Worm (Caenorhabditis elegans): ENCODE data around the gene T23G4.127.

DNA sequence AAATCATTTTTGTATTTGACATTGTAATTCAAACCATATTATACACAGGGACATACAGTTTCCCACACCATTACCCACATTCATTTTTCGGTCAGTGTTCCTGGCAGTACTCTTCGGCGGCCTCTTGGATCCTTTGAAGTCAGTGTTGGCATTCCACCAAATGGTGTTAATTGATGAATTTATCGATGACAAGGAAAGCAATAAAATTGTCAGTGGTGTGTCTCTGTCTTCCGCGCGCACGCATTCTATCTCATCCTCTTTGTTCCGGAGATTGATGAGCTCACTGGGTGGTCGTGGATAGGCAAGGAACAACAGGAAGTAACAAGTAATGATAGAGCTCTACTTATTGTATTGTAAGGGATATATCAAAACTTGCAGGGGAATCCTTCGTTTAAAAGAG lies 11.9 kb upstream of the T23G4.127 start:
- TF ChIP-seq lin-35 (GFP tag; optimal IDR thresholded peaks at IDR 0.05) (no peak), F23B12.7 (tag; optimal IDR thresholded peaks at IDR 0.05; ENCODE audit: insufficient read depth) (no peak), snpc-1.1 (tag; optimal IDR thresholded peaks at IDR 0.05; ENCODE audit: insufficient read depth) (no peak), madf-3 (GFP tag; IDR thresholded peaks at IDR 0.05) (no peak), nhr-90 (tag; optimal IDR thresholded peaks at IDR 0.05) (no peak), let-526 (GFP tag; IDR thresholded peaks at IDR 0.05) (no peak), dpff-1 (tag; optimal IDR thresholded peaks at IDR 0.05) (no peak), unc-130 (GFP tag; optimal IDR thresholded peaks at IDR 0.05) (no peak), ama-1 (optimal IDR thresholded peaks at IDR 0.05) (no peak), ama-1 (GFP tag; optimal IDR thresholded peaks at IDR 0.05) (no peak), hsf-1 (GFP tag; IDR thresholded peaks at IDR 0.05) (no peak), ztf-28 (GFP tag; IDR thresholded peaks at IDR 0.05) (no peak), let-607 (tag; optimal IDR thresholded peaks at IDR 0.05) (no peak), gei-17 (GFP tag; optimal IDR thresholded peaks at IDR 0.05) (no peak), egl-44 (GFP tag; IDR thresholded peaks at IDR 0.05) (no peak)

All from whole organism, young adult.